Fruit fly (Drosophila melanogaster) whole organism, embryonic: ENCODE measurements around the gene CG16753.
A peak's percentile ranks its signal among the peaks of the same experiment; 100 is the strongest.

Experiments used
- Abd-B ChIP-seq: fragments of 200-800 bp; sonication (Bioruptor generic); optimal IDR thresholded peaks from 2 replicates; lab custom pipeline; 2018; ENCODE audit warnings: missing biosample characterization, mild to moderate bottlenecking, missing genetic modification characterization, moderate library complexity
- Atf3 ChIP-seq: fragments of 200-800 bp; sonication (Bioruptor generic); optimal IDR thresholded peaks from 3 replicates; lab custom pipeline; 2016; ENCODE audit warnings: missing biosample characterization, missing genetic modification characterization
- Atf6 ChIP-seq: fragments of 200-800 bp; sonication (Bioruptor generic); IDR thresholded peaks from 2 replicates; pipeline ENCODE4 v1.3.6; 2022; ENCODE audit warnings: missing biosample characterization, missing genetic modification characterization
- CG10431 ChIP-seq: fragments of 200-800 bp; sonication (Bioruptor generic); optimal IDR thresholded peaks from 3 replicates; lab custom pipeline; 2018; ENCODE audit warnings: missing biosample characterization, mild to moderate bottlenecking, missing genetic modification characterization
- CG11093 ChIP-seq: fragments of 200-800 bp; sonication (Bioruptor generic); IDR thresholded peaks from 3 replicates; pipeline ENCODE4 v1.3.6; 2022; ENCODE audit warnings: missing biosample characterization, missing genetic modification characterization
- CG11456 ChIP-seq: fragments of 200-800 bp; sonication (Bioruptor generic); IDR thresholded peaks from 3 replicates; pipeline ENCODE4 v1.3.6; 2022; ENCODE audit warnings: missing biosample characterization, missing genetic modification characterization
- CG12236 ChIP-seq: fragments of 200-800 bp; sonication (Bioruptor generic); optimal IDR thresholded peaks from 2 replicates; lab custom pipeline; 2016; ENCODE audit warnings: missing biosample characterization, missing genetic modification characterization
- CG12391 ChIP-seq: fragments of 200-800 bp; sonication (Bioruptor generic); optimal IDR thresholded peaks from 3 replicates; lab custom pipeline; 2018; ENCODE audit warnings: missing biosample characterization, mild to moderate bottlenecking, missing genetic modification characterization, moderate library complexity
- CG12659 ChIP-seq: fragments of 200-800 bp; sonication (Bioruptor generic); optimal IDR thresholded peaks from 3 replicates; lab custom pipeline; 2017; ENCODE audit warnings: mild to moderate bottlenecking, missing biosample characterization, missing genetic modification reagents, missing genetic modification characterization
- CG13123 ChIP-seq: fragments of 200-800 bp; sonication (Bioruptor generic); optimal IDR thresholded peaks from 2 replicates; lab custom pipeline; 2016; ENCODE audit warnings: missing biosample characterization, missing genetic modification characterization
- CG14710 ChIP-seq: fragments of 200-800 bp; sonication (Bioruptor generic); optimal IDR thresholded peaks from 3 replicates; lab custom pipeline; 2019; ENCODE audit warnings: missing biosample characterization, mild to moderate bottlenecking, missing genetic modification characterization, moderate library complexity
- CG1647 ChIP-seq: fragments of 200-800 bp; sonication (Bioruptor generic); optimal IDR thresholded peaks from 3 replicates; lab custom pipeline; 2016; ENCODE audit warnings: missing biosample characterization, missing genetic modification characterization
- CG16863 ChIP-seq: fragments of 200-800 bp; sonication (Bioruptor generic); optimal IDR thresholded peaks from 3 replicates; lab custom pipeline; 2016; ENCODE audit warnings: missing biosample characterization, missing genetic modification characterization
- CG17612 ChIP-seq: fragments of 200-800 bp; sonication (Bioruptor generic); IDR thresholded peaks from 2 replicates; pipeline ENCODE4 v1.3.6; 2022; ENCODE audit warnings: missing biosample characterization, missing genetic modification characterization
- CG2116 ChIP-seq: fragments of 200-800 bp; sonication (Bioruptor generic); optimal IDR thresholded peaks from 3 replicates; lab custom pipeline; 2018; ENCODE audit warnings: missing biosample characterization, mild to moderate bottlenecking, missing genetic modification characterization
- CG6654 ChIP-seq: fragments of 200-800 bp; sonication (Bioruptor generic); optimal IDR thresholded peaks from 2 replicates; lab custom pipeline; 2017; ENCODE audit warnings: missing biosample characterization, mild to moderate bottlenecking, missing genetic modification characterization
- CG6689 ChIP-seq: fragments of 200-800 bp; sonication (Bioruptor generic); IDR thresholded peaks from 2 replicates; pipeline ENCODE4 v1.3.6; 2022; ENCODE audit warnings: missing biosample characterization, missing genetic modification characterization
- CG7786 ChIP-seq: fragments of 200-800 bp; sonication (Bioruptor generic); optimal IDR thresholded peaks from 2 replicates; lab custom pipeline; 2016; ENCODE audit warnings: missing biosample characterization, missing genetic modification characterization
- CG7963 ChIP-seq: fragments of 200-800 bp; sonication (Bioruptor generic); IDR thresholded peaks from 3 replicates; pipeline ENCODE4 v1.3.6; 2022; ENCODE audit warnings: missing biosample characterization, missing genetic modification characterization; ENCODE audit not compliant: partially characterized antibody
- Camta ChIP-seq: fragments of 200-800 bp; sonication (Bioruptor generic); optimal IDR thresholded peaks from 2 replicates; lab custom pipeline; 2016; ENCODE audit warnings: missing biosample characterization, missing genetic modification characterization
- D19A ChIP-seq: fragments of 200-800 bp; optimal IDR thresholded peaks from 3 replicates; lab custom pipeline; 2019; ENCODE audit warnings: missing biosample characterization, mild to moderate bottlenecking, missing genetic modification characterization, moderate library complexity
- E2f1 ChIP-seq: fragments of 200-800 bp; sonication (Bioruptor generic); IDR thresholded peaks from 2 replicates; pipeline ENCODE4 v1.3.6; 2022; ENCODE audit warnings: missing biosample characterization, missing genetic modification characterization
- Gsc ChIP-seq: fragments of 200-800 bp; sonication (Bioruptor generic); IDR thresholded peaks from 2 replicates; pipeline ENCODE4 v1.3.6; 2022; ENCODE audit warnings: missing biosample characterization, missing genetic modification characterization
- H15 ChIP-seq: fragments of 200-800 bp; sonication (Bioruptor generic); IDR thresholded peaks from 3 replicates; pipeline ENCODE4 v1.3.6; 2022; ENCODE audit warnings: missing biosample characterization, missing genetic modification characterization
- HHEX ChIP-seq: fragments of 200-800 bp; sonication (Bioruptor generic); optimal IDR thresholded peaks from 3 replicates; lab custom pipeline; 2017; ENCODE audit warnings: missing biosample characterization, mild to moderate bottlenecking, missing genetic modification characterization, missing genetic modification reagents
- HmgD ChIP-seq: fragments of 200-800 bp; sonication (Bioruptor generic); optimal IDR thresholded peaks from 3 replicates; lab custom pipeline; 2016; ENCODE audit warnings: missing biosample characterization, missing genetic modification characterization
- Lim3 ChIP-seq: fragments of 200-800 bp; sonication (Bioruptor generic); IDR thresholded peaks from 2 replicates; pipeline ENCODE4 v1.3.6; 2022; ENCODE audit warnings: missing biosample characterization, missing genetic modification characterization
- Neu2 ChIP-seq: fragments of 200-800 bp; sonication (Bioruptor generic); optimal IDR thresholded peaks from 3 replicates; lab custom pipeline; 2016; ENCODE audit warnings: missing biosample characterization, missing genetic modification characterization, borderline replicate concordance
- Six4 ChIP-seq: fragments of 200-800 bp; sonication (Bioruptor generic); optimal IDR thresholded peaks from 2 replicates; lab custom pipeline; 2016; ENCODE audit warnings: missing biosample characterization, missing genetic modification characterization
- ash1 ChIP-seq: fragments of 200-800 bp; sonication (Bioruptor generic); optimal IDR thresholded peaks from 2 replicates; lab custom pipeline; 2018; ENCODE audit warnings: missing biosample characterization, mild to moderate bottlenecking, missing genetic modification characterization
- az2 ChIP-seq: fragments of 200-800 bp; sonication (Bioruptor generic); optimal IDR thresholded peaks from 3 replicates; lab custom pipeline; 2016; ENCODE audit warnings: missing biosample characterization, missing genetic modification characterization
- cwo ChIP-seq: fragments of 200-800 bp; sonication (Bioruptor generic); optimal IDR thresholded peaks from 3 replicates; lab custom pipeline; 2017; ENCODE audit warnings: missing biosample characterization, missing genetic modification characterization, mild to moderate bottlenecking, moderate library complexity, missing genetic modification reagents
- exex ChIP-seq: fragments of 200-800 bp; sonication (Bioruptor generic); optimal IDR thresholded peaks from 4 replicates; lab custom pipeline; 2018; ENCODE audit warnings: missing biosample characterization, mild to moderate bottlenecking, missing genetic modification characterization, moderate library complexity
- kay ChIP-seq: fragments of 200-800 bp; sonication (Bioruptor generic); optimal IDR thresholded peaks from 2 replicates; lab custom pipeline; 2016; ENCODE audit warnings: missing biosample characterization, missing genetic modification characterization
- kni ChIP-seq: fragments of 200-800 bp; sonication (Bioruptor generic); optimal IDR thresholded peaks from 3 replicates; lab custom pipeline; 2017; ENCODE audit warnings: mild to moderate bottlenecking, missing biosample characterization, missing genetic modification reagents, missing genetic modification characterization
- knrl ChIP-seq: fragments of 200-800 bp; sonication (Bioruptor generic); IDR thresholded peaks from 3 replicates; pipeline ENCODE4 v1.3.6; 2022; ENCODE audit warnings: missing biosample characterization, missing genetic modification characterization; ENCODE audit not compliant: partially characterized antibody
- lbe ChIP-seq: fragments of 200-800 bp; sonication (Bioruptor generic); optimal IDR thresholded peaks from 2 replicates; lab custom pipeline; 2016; ENCODE audit warnings: missing biosample characterization, mild to moderate bottlenecking, missing genetic modification characterization
- mld ChIP-seq: fragments of 200-800 bp; sonication (Bioruptor generic); IDR thresholded peaks from 3 replicates; pipeline ENCODE4 v1.3.6; 2022; ENCODE audit warnings: missing biosample characterization, missing genetic modification characterization; ENCODE audit not compliant: partially characterized antibody
- nom ChIP-seq: fragments of 200-800 bp; sonication (Bioruptor generic); optimal IDR thresholded peaks from 2 replicates; lab custom pipeline; 2017; ENCODE audit warnings: missing biosample characterization, missing genetic modification characterization, mild to moderate bottlenecking, moderate library complexity, missing genetic modification reagents
- peb ChIP-seq: fragments of 200-800 bp; sonication (Bioruptor generic); IDR thresholded peaks from 2 replicates; pipeline ENCODE4 v1.3.6; 2022; ENCODE audit warnings: missing biosample characterization, missing genetic modification characterization
- pita ChIP-seq: fragments of 200-800 bp; sonication (Bioruptor generic); optimal IDR thresholded peaks from 2 replicates; lab custom pipeline; 2017; ENCODE audit warnings: missing biosample characterization, mild to moderate bottlenecking, missing genetic modification characterization
- prd ChIP-seq, 3 experiments: fragments of >200 bp in 2 of 3; fragments of 200-800 bp in 1 of 3; sonication (Bioruptor generic) in 1 of 3; optimal IDR thresholded peaks in 2 of 3; IDR thresholded peaks in 1 of 3; 2 replicates in 2 of 3; 3 replicates in 1 of 3; pipeline versions ENCODE4 v1.3.6 to Lab custom; 2017 to 2022; ENCODE audit warnings: missing biosample characterization in 1 of 3, missing genetic modification characterization in 1 of 3
- sc ChIP-seq, 3 experiments: fragments of >200 bp in 2 of 3; fragments of 200-800 bp in 1 of 3; sonication (Bioruptor generic) in 1 of 3; optimal IDR thresholded peaks; 2 replicates in 2 of 3; 3 replicates in 1 of 3; lab custom pipeline; 2017; ENCODE audit warnings: mild to moderate bottlenecking in 1 of 3, missing biosample characterization in 1 of 3, missing genetic modification characterization in 1 of 3, missing genetic modification reagents in 1 of 3
- sd ChIP-seq: fragments of 200-800 bp; sonication (Bioruptor generic); optimal IDR thresholded peaks from 3 replicates; lab custom pipeline; 2018; ENCODE audit warnings: missing biosample characterization, mild to moderate bottlenecking, missing genetic modification characterization, moderate library complexity
- stwl ChIP-seq: fragments of 200-800 bp; sonication (Bioruptor generic); optimal IDR thresholded peaks from 3 replicates; lab custom pipeline; 2018; ENCODE audit warnings: missing biosample characterization, mild to moderate bottlenecking, missing genetic modification characterization, moderate library complexity
- trem ChIP-seq: fragments of 200-800 bp; optimal IDR thresholded peaks from 3 replicates; lab custom pipeline; 2019; ENCODE audit warnings: missing biosample characterization, mild to moderate bottlenecking, missing genetic modification characterization, moderate library complexity
- ttk ChIP-seq: fragments of 200-800 bp; sonication (Bioruptor generic); IDR thresholded peaks from 2 replicates; pipeline ENCODE4 v2.1.2; 2022; ENCODE audit warnings: missing biosample characterization, missing genetic modification characterization

Gene CG16753

DNA sequence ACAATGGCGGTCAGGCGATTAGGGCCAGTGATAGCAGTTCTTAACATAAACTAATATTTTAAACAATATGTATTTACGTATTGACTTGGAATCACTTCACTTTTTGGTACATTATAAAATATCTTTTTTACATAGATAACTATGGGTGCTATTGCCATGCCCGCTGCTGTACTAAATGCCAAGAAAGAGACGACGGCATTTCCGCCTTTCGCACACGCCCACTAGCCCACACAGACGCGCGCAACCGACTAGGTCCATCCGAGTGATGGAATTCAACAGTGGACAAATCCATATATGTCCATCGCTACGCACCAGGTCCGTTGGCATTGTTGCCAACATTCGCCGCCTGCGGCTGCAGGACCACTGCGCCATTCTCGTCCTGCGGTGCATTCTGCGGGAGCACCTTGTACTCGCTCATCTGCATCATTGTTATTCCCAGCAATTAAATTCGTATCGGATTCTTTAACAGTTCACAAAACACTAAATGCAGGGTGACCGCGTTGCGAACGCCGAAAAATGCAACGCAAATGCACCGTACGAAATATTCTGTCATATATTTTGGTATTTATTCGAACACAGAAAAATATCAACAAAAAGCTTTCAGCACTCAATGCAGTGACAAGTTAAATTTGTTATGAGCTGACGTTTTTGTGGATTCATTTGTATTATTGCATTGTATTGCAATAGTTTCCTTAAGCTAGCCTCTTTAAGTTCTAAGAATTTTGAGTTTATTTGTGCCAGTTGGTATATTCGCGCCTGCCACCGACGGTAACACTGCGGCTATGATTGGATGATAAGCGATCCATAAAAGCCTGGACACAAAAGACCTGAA, 8.3 kb upstream of the CG16753 start, which contains the start of the genes scramb2 and Sk2 (continued):
- TF ChIP-seq sd (peak; percentile 79), CG17612 (GFP tag; lab: Robert Waterston, UW) (peak; percentile 85), CG16863 (GFP tag; lab: Kevin White, UChicago) (peak; percentile 85), CG13123 (GFP tag; lab: Kevin White, UChicago) (peak; percentile 81), H15 (GFP tag; lab: Robert Waterston, UW) (peak; percentile 89), HmgD (peak; percentile 8), ttk (GFP tag; lab: Robert Waterston, UW) (peak; percentile 94), E2f1 (GFP tag; lab: Robert Waterston, UW) (peak; percentile 92), CG12659 (GFP tag; lab: Kevin White, UChicago) (peak; percentile 97), Atf3 (GFP tag; lab: Kevin White, UChicago) (peak; percentile 82), az2 (GFP tag; lab: Kevin White, UChicago) (peak; percentile 95), sc (optimal IDR thresholded peaks at IDR 0.05; lab: Kevin White, UChicago) (no peak), sc (GFP tag; optimal IDR thresholded peaks at IDR 0.05; lab: Kevin White, UChicago) (peak; percentile 92), D19A (tag; lab: Kevin White, UChicago) (peak; percentile 90), CG2116 (GFP tag; lab: Kevin White, UChicago) (peak; percentile 72), CG6654 (GFP tag; lab: Kevin White, UChicago) (peak; percentile 84), prd (optimal IDR thresholded peaks at IDR 0.05; lab: Kevin White, UChicago) (no peak), prd (GFP tag; IDR thresholded peaks at IDR 0.05; lab: Robert Waterston, UW) (peak; percentile 97), CG11456 (peak; percentile 96), CG10431 (GFP tag; lab: Kevin White, UChicago) (peak; percentile 85), CG7786 (GFP tag; lab: Kevin White, UChicago) (peak; percentile 82), HHEX (GFP tag; lab: Kevin White, UChicago) (peak; percentile 97), CG12236 (GFP tag; lab: Kevin White, UChicago) (peak; percentile 58), CG14710 (tag; lab: Kevin White, UChicago) (peak; percentile 83), mld (no peak), knrl (GFP tag; lab: Robert Waterston, UW) (0 out of 3 replicates have a peak, but pooled peaks have one; percentile 33), lbe (peak; percentile 93), peb (GFP tag; lab: Robert Waterston, UW) (peak; percentile 84), nom (GFP tag; lab: Kevin White, UChicago) (peak; percentile 96), pita (GFP tag; lab: Kevin White, UChicago) (no peak), Neu2 (GFP tag; lab: Kevin White, UChicago) (no peak), Abd-B (GFP tag; lab: Kevin White, UChicago) (peak; percentile 89), Six4 (GFP tag; lab: Kevin White, UChicago) (peak; percentile 89), Atf6 (GFP tag; lab: Robert Waterston, UW) (peak; percentile 92), exex (peak; percentile 71), ash1 (peak; percentile 77), stwl (tag; lab: Kevin White, UChicago) (peak; percentile 55), Lim3 (peak; percentile 83; the same call in 1 of the 2 replicates), Camta (GFP tag; lab: Kevin White, UChicago) (peak; percentile 80), CG12391 (peak; percentile 93), trem (tag; lab: Kevin White, UChicago) (peak; percentile 88), CG6689 (GFP tag; lab: Robert Waterston, UW) (peak; percentile 93), CG7963 (GFP tag; lab: Robert Waterston, UW) (no peak), Gsc (peak; percentile 78), CG1647 (peak; percentile 83), kay (GFP tag; lab: Kevin White, UChicago) (peak; percentile 87), CG11093 (peak; percentile 90), cwo (GFP tag; lab: Kevin White, UChicago) (peak; percentile 93), kni (GFP tag; lab: Kevin White, UChicago) (peak; percentile 72)
